Worm (Caenorhabditis elegans): Measurements from ENCODE around the gene tmem-135.
A peak's percentile ranks its signal among the peaks of the same experiment; 100 is the strongest.

DNA sequence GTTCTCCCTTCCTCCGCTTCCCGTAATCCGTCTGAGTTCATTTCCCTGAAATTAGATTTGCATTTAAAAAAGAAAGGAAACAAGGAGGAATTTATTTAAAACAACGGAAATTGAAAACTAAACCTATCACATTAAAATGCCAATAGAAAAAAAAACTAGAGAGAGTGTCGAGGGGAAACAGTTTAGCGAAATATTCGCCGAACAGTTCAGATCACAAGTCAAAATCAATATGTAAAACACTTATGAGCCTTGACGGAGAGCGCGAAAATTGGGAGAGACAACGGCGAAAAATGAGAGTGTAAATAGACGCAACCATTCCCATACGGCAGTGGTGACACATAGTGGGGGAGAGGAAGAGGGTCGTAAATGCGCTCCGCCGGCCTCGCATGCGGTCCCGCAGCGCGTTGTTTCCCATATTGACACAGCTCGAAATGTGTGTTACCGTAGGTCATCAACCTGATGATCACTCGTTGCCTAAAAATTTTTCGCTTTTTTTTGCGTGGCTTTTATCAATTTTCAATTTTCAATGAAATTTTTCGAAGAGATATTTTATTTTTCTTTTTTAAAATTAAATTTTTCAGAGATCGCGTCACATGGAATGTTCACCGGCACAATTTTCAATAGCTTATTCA, 38.3 kb downstream of the tmem-135 start, which contains the start of the genes dnj-14 and glit-1:
- peak; percentile 74 for TF ChIP-seq him-1 (tag; optimal IDR thresholded peaks at IDR 0.05)
- peak; percentile 19 for TF ChIP-seq dao-5 (tag; optimal IDR thresholded peaks at IDR 0.05)
- peak; percentile 73 for TF ChIP-seq W03F9.2 (tag; optimal IDR thresholded peaks at IDR 0.05)
